Fruit fly (Drosophila melanogaster) whole organism, pupa: ENCODE data around the gene CG34280.

Experiments used
- CG10348 ChIP-seq: fragments of 200-800 bp; sonication (Bioruptor generic); IDR thresholded peaks from 2 replicates; pipeline ENCODE4 v1.3.6; 2022; ENCODE audit warnings: missing biosample characterization, missing genetic modification characterization
- CG12605 ChIP-seq: fragments of 200-800 bp; sonication (Bioruptor generic); IDR thresholded peaks from 2 replicates; pipeline ENCODE4 v1.3.6; 2022; ENCODE audit warnings: missing biosample characterization, missing genetic modification characterization
- CG13204 ChIP-seq: fragments of 200-800 bp; sonication (Bioruptor generic); optimal IDR thresholded peaks from 2 replicates; lab custom pipeline; 2018; ENCODE audit warnings: missing biosample characterization, mild to moderate bottlenecking, missing genetic modification characterization, moderate library complexity
- CG14655 ChIP-seq: fragments of 200-800 bp; sonication (Bioruptor generic); optimal IDR thresholded peaks from 3 replicates; lab custom pipeline; 2017; ENCODE audit warnings: mild to moderate bottlenecking, missing biosample characterization, missing genetic modification reagents, missing genetic modification characterization
- CG15710 ChIP-seq: fragments of 200-800 bp; sonication (Bioruptor generic); optimal IDR thresholded peaks from 2 replicates; lab custom pipeline; 2018; ENCODE audit warnings: missing biosample characterization, mild to moderate bottlenecking, missing genetic modification characterization, moderate library complexity
- CG17806 ChIP-seq: fragments of 200-800 bp; sonication (Bioruptor generic); optimal IDR thresholded peaks from 2 replicates; lab custom pipeline; 2018; ENCODE audit warnings: missing biosample characterization, mild to moderate bottlenecking, missing genetic modification characterization, moderate library complexity
- CG32121 ChIP-seq: fragments of 200-800 bp; sonication (Bioruptor generic); IDR thresholded peaks from 2 replicates; pipeline ENCODE4 v1.3.6; 2022; ENCODE audit warnings: missing biosample characterization, missing genetic modification characterization
- CG34367 ChIP-seq: fragments of 200-800 bp; sonication (Bioruptor generic); optimal IDR thresholded peaks from 2 replicates; lab custom pipeline; 2018; ENCODE audit warnings: missing biosample characterization, mild to moderate bottlenecking, missing genetic modification characterization
- CG4496 ChIP-seq: fragments of 200-800 bp; sonication (Bioruptor generic); IDR thresholded peaks from 3 replicates; pipeline ENCODE4 v1.3.6; 2022; ENCODE audit warnings: missing biosample characterization, missing genetic modification characterization
- CG8159 ChIP-seq: fragments of 200-800 bp; sonication (Bioruptor generic); optimal IDR thresholded peaks from 3 replicates; lab custom pipeline; 2018; ENCODE audit warnings: missing biosample characterization, mild to moderate bottlenecking, missing genetic modification characterization, moderate library complexity
- CG8301 ChIP-seq: fragments of 200-800 bp; sonication (Bioruptor generic); optimal IDR thresholded peaks from 2 replicates; lab custom pipeline; 2018; ENCODE audit warnings: missing biosample characterization, mild to moderate bottlenecking, missing genetic modification characterization
- CG9948 ChIP-seq: fragments of 200-800 bp; sonication (Bioruptor generic); optimal IDR thresholded peaks from 2 replicates; lab custom pipeline; 2018; ENCODE audit warnings: missing biosample characterization, mild to moderate bottlenecking, missing genetic modification characterization, moderate library complexity
- D1 ChIP-seq: fragments of 200-800 bp; sonication (Bioruptor generic); optimal IDR thresholded peaks from 2 replicates; lab custom pipeline; 2018; ENCODE audit warnings: missing biosample characterization, mild to moderate bottlenecking, missing genetic modification characterization, moderate library complexity
- EcR ChIP-seq: fragments of 200-800 bp; sonication (Bioruptor generic); optimal IDR thresholded peaks from 3 replicates; lab custom pipeline; 2019; ENCODE audit warnings: missing biosample characterization, missing genetic modification characterization, mild to moderate bottlenecking, moderate library complexity, missing genetic modification reagents
- Ets98B ChIP-seq: fragments of 200-800 bp; sonication (Bioruptor generic); IDR thresholded peaks from 2 replicates; pipeline ENCODE4 v1.3.6; 2022; ENCODE audit warnings: missing biosample characterization, missing genetic modification characterization
- Pif1A ChIP-seq: fragments of 200-800 bp; sonication (Bioruptor generic); optimal IDR thresholded peaks from 3 replicates; lab custom pipeline; 2016; ENCODE audit warnings: missing biosample characterization, missing genetic modification characterization
- Pif1B ChIP-seq: fragments of 200-800 bp; sonication (Bioruptor generic); optimal IDR thresholded peaks from 3 replicates; lab custom pipeline; 2016; ENCODE audit warnings: missing biosample characterization, missing genetic modification characterization
- Snoo ChIP-seq: fragments of 200-800 bp; sonication (Bioruptor generic); optimal IDR thresholded peaks from 3 replicates; lab custom pipeline; 2017; ENCODE audit warnings: missing biosample characterization, mild to moderate bottlenecking, missing genetic modification characterization, inconsistent platforms
- fd96Ca ChIP-seq: fragments of 200-800 bp; sonication (Bioruptor generic); IDR thresholded peaks from 3 replicates; pipeline ENCODE4 v1.3.6; 2022; ENCODE audit warnings: missing biosample characterization, missing genetic modification characterization
- gl ChIP-seq: fragments of 200-800 bp; sonication (Bioruptor generic); optimal IDR thresholded peaks from 2 replicates; lab custom pipeline; 2018; ENCODE audit warnings: missing biosample characterization, mild to moderate bottlenecking, missing genetic modification characterization
- rn ChIP-seq: fragments of 200-800 bp; sonication (Bioruptor generic); IDR thresholded peaks from 2 replicates; pipeline ENCODE4 v1.3.6; 2022; ENCODE audit warnings: missing biosample characterization, missing genetic modification characterization

The CG34280 gene

DNA sequence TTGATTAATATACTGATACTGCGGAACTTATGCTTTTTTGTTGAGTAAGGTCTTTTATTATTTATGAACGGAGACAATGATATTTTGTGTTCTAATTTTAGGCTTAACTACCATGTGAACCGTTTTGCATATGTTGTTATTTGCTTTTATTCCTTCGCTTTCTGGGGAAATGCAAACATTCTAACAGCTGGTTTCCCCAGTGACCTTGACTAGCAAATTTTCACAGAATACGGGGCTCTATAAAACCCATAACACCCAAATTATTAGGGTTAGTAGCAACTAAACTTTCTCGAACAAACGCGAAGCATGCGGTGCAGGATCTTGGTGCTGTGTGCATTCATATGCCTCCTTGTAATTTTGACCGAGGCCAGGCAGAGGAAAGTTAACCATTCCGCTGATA is 4.1 kb upstream of the CG34280 start, which contains the start of gene CG17283:
Gene CG17283, plus strand, starts transcription at position 301 of the 400 bp plus-strand sequence.
- TF ChIP-seq Pif1B (GFP tag; lab: Kevin White, UChicago) (no peak), Ets98B (no peak), CG12605 (GFP tag; lab: Robert Waterston, UW) (no peak), CG8159 (no peak), EcR (no peak), CG32121 (GFP tag; lab: Robert Waterston, UW) (no peak), Snoo (tag; lab: Kevin White, UChicago) (no peak), gl (tag; lab: Kevin White, UChicago) (no peak), CG9948 (tag; lab: Kevin White, UChicago) (no peak), rn (no peak), CG17806 (tag; lab: Kevin White, UChicago) (no peak), Pif1A (GFP tag; lab: Kevin White, UChicago) (no peak)

DNA sequence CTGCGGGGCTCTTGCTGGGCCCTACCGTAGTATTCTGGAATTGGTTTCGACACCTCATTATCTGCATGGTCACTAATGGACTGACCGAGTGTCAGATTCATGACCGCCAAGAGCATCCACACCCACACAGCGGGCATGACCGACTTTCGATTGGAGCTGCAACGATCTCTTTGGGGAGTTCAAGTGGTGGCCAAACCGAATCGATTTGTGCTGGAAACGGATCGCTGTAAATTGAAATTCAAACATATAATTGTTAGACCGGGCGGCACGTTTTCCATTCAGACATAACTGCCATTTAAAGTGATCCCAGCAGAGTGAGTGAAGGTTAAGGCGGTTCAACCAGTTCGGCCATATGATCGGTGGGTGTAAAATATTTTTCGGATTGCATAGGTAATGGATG is 2.9 kb upstream of the CG34280 start, which contains the start of the genes CG42824 and CG42798:
Gene CG42824, minus strand, starts transcription at position 101 of the 400 bp plus-strand sequence.
Gene CG42798, plus strand, starts transcription at position 268 of the 400 bp plus-strand sequence.
- no peak for TF ChIP-seq rn
- TF ChIP-seq CG13204 = no peak
- no peak for TF ChIP-seq Snoo (tag; lab: Kevin White, UChicago)
- TF ChIP-seq CG8159 = no peak
- no peak for TF ChIP-seq CG14655 (GFP tag; lab: Kevin White, UChicago)
- TF ChIP-seq CG4496 (GFP tag; lab: Robert Waterston, UW) = no peak
- TF ChIP-seq gl (tag; lab: Kevin White, UChicago) = no peak
- no peak for TF ChIP-seq CG8301
- no peak for TF ChIP-seq CG32121 (GFP tag; lab: Robert Waterston, UW)
- no peak for TF ChIP-seq CG9948 (tag; lab: Kevin White, UChicago)
- no peak for TF ChIP-seq Pif1A (GFP tag; lab: Kevin White, UChicago)
- no peak for TF ChIP-seq Ets98B
- no peak for TF ChIP-seq CG12605 (GFP tag; lab: Robert Waterston, UW)
- no peak for TF ChIP-seq CG15710 (tag; lab: Kevin White, UChicago)
- no peak for TF ChIP-seq Pif1B (GFP tag; lab: Kevin White, UChicago)
- no peak for TF ChIP-seq EcR
- no peak for TF ChIP-seq CG10348
- TF ChIP-seq D1 (tag; lab: Kevin White, UChicago) = no peak
- TF ChIP-seq CG34367 (tag; lab: Kevin White, UChicago) = no peak
- TF ChIP-seq fd96Ca (GFP tag; lab: Robert Waterston, UW) = no peak
- TF ChIP-seq, all 21 proteins: peak for 0

DNA sequence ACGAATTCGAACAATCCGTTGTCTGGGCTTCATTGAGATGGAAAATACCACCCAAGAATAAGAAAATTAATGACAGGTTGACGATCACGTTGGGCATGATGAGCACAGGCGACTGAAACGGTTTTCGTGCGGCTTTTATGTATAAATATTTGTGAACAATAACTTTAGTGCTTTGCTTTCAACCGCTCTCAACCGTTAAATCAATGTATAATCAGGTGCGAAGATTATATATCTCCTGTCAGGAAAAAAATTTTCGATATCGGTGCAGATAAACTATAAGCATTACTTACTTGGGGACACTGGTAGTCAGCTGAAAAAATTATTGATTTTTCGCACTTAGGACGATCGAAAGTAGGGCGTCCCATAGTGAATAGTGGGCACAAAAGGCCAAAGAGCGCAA is 1.5 kb upstream of the CG34280 start, which contains the start of gene CG42823:
Gene CG42823, minus strand, starts transcription at position 101 of the 400 bp plus-strand sequence.
- TF ChIP-seq CG17806 (tag; lab: Kevin White, UChicago) (no peak), CG4496 (GFP tag; lab: Robert Waterston, UW) (no peak), fd96Ca (GFP tag; lab: Robert Waterston, UW) (no peak), Pif1A (GFP tag; lab: Kevin White, UChicago) (no peak), CG32121 (GFP tag; lab: Robert Waterston, UW) (no peak)

DNA sequence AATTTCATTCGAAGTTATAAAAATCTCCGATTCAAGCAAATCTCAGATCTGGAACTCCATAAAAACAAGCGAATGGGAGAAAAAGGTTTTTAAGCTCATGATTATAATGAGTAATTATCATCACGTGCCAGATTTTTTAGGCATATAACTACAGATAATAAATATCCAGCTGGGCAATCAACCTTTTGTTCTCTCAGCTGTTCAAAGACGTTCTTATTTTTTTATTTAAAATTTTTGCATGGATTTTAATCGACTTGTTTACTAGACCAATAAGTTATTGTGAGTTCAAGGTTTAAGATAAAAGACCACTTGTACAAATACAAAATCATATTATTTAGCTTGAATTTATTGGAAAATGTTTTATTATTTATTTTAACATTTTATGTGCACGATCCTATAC is 637 bp upstream of the CG34280 start:
- no peak for TF ChIP-seq D1 (tag; lab: Kevin White, UChicago)
- TF ChIP-seq Snoo (tag; lab: Kevin White, UChicago) = no peak
- TF ChIP-seq CG34367 (tag; lab: Kevin White, UChicago) = no peak
- no peak for TF ChIP-seq CG8159
- TF ChIP-seq CG9948 (tag; lab: Kevin White, UChicago) = no peak
- no peak for TF ChIP-seq CG8301
- TF ChIP-seq Pif1B (GFP tag; lab: Kevin White, UChicago) = no peak
- TF ChIP-seq CG15710 (tag; lab: Kevin White, UChicago) = no peak

DNA sequence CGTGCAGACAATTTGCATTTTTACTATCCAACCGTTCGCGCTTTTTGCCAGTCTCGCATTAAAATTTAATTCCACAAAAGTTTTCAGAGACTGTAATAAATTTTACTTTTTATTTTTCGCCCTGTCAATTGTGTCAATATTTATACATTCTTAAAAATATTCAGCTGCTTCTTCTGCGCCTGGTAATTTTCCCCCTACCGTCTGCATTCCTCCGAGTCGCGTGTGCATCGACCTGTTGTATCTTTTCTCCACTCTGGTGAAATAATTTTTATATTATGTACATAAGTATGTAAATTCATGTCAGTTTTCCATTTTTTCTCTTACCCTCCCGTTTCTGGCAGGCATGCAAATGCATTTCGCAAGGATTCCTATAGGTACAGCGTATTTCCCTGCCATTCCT is 330 bp downstream of the CG34280 start, which contains the start of gene CG34279:
Gene CG34279, minus strand, starts transcription at position 101 of the 400 bp plus-strand sequence.
- TF ChIP-seq fd96Ca (GFP tag; lab: Robert Waterston, UW) (no peak), Snoo (tag; lab: Kevin White, UChicago) (no peak), CG15710 (tag; lab: Kevin White, UChicago) (no peak), EcR (no peak)
- TF ChIP-seq, all 21 proteins: peak for 0

DNA sequence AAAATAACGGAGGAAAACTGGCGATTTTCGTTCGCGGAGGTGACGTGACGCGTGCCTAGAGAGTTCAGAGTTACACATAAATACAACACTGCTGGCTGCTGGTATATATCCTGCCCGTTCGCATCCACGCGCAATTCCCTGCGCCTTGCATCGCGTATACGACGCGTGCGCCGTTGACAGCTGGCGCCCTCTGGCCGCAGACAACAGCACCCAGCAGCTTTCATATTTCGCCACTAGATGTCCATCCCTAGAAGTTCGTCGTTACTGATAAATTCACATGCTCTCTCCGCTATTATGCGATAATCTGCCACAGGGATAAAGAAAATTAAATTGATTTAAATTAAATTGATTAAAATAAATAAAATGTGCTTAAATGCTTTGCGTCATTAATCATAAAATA is 1.1 kb downstream of the CG34280 start, which contains the start of gene Sur-8:
Gene Sur-8, minus strand, starts transcription at position 82 of the 400 bp plus-strand sequence.
- TF ChIP-seq Pif1B (GFP tag; lab: Kevin White, UChicago) = no peak
- TF ChIP-seq Snoo (tag; lab: Kevin White, UChicago) = no peak
- no peak for TF ChIP-seq CG8159
- TF ChIP-seq CG32121 (GFP tag; lab: Robert Waterston, UW) = no peak; the same call in 1 of the 2 replicates
- peak; percentile 40; the same call in 1 of the 2 replicates for TF ChIP-seq rn
- peak; percentile 25 for TF ChIP-seq CG14655 (GFP tag; lab: Kevin White, UChicago)
- peak; percentile 79 for TF ChIP-seq CG4496 (GFP tag; lab: Robert Waterston, UW)
- no peak for TF ChIP-seq CG13204
- TF ChIP-seq CG8301 = no peak
- TF ChIP-seq Pif1A (GFP tag; lab: Kevin White, UChicago) = peak; percentile 7
- TF ChIP-seq EcR = no peak
- TF ChIP-seq fd96Ca (GFP tag; lab: Robert Waterston, UW) = peak; percentile 42; the same call in 2 of the 3 replicates
- peak; percentile 41 for TF ChIP-seq Ets98B
